Fruit fly (Drosophila melanogaster) S2 (cell line): ENCODE results near the gene GluClalpha.

ENCODE experiments used
- CG8478 ChIP-seq: fragments of >200 bp; optimal IDR thresholded peaks from 2 replicates; lab custom pipeline; 2018
- CTCF ChIP-seq, 2 experiments: fragments of >200 bp; optimal IDR thresholded peaks; 2 replicates each; lab custom pipeline; 2018

dm6 chr3R:19777180-19777579 is 46.7 kb downstream of the GluClalpha start, which contains the start of gene Acsx1R:
- TF ChIP-seq CG8478 (lab: Kevin White, UChicago) (no peak), CTCF (optimal IDR thresholded peaks at IDR 0.05; lab: Kevin White, UChicago) (no peak)
